Worm (Caenorhabditis elegans): Measurements from ENCODE around the gene ndab-2.

Gene ndab-2

DNA sequence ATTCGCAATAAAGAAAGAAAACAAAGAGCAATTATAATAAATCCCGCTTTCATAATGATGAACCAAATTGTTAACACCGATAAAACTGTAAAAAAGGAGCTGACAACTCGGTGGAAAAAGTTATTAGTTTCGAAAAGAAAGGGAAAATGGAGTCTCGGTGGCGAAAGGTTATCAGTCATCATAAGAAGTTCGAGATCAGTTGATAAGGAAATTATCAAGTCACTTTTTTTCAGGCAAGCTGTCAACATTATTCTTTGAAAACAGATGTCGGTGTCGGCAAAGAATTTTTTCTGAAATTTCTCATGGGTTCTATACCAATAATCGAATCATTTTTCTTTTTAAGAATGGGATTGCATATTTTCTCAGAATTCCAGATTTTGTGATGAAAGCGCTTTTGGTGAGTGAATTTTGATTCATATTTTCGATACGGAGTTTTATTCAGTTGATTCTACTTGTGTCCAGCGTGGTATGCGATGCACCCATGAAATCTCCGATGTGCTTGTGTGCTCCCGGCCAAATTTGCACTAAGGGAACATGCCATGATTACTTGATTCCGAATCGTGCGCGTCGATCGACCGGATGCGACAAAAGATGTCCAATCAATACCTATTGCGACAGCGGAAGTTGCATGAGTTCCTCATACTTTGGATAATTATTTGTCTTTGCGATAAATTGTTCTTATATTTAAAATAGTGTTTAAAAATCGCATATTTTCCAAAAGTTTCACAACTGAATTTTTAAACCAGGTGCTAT lies 7.9 kb downstream of the ndab-2 start, which contains the start of the genes F37C12.21 and F37C12.10:
Gene F37C12.21, plus strand, starts transcription at position 58 of the 753 bp plus-strand sequence.
Gene F37C12.10, minus strand, starts transcription at position 85 of the 753 bp plus-strand sequence.
- peak; percentile 57; the same call in 1 of the 2 replicates for TF ChIP-seq nhr-41 (GFP tag; IDR thresholded peaks at IDR 0.05)
- no peak for TF ChIP-seq duxl-1 (tag; optimal IDR thresholded peaks at IDR 0.05; ENCODE audit: poor library complexity)
- TF ChIP-seq mes-2 (tag; optimal IDR thresholded peaks at IDR 0.05; ENCODE audit: poor library complexity, severe bottlenecking) = peak; percentile 42
- TF ChIP-seq pqm-1 (tag; optimal IDR thresholded peaks at IDR 0.05) = peak; percentile 43
- TF ChIP-seq F44E2.7 (GFP tag; IDR thresholded peaks at IDR 0.05) = no peak
- TF ChIP-seq hlh-30 (tag; optimal IDR thresholded peaks at IDR 0.05; ENCODE audit: insufficient read depth) = peak; percentile 13
- peak; percentile 7 for TF ChIP-seq nhr-102 (tag; optimal IDR thresholded peaks at IDR 0.05)
- TF ChIP-seq nhr-28 (tag; optimal IDR thresholded peaks at IDR 0.05) = peak; percentile 62
- TF ChIP-seq aha-1 (tag) = no peak
- peak in 1 of 2 experiments; percentile 23 for TF ChIP-seq lsy-2 (tag; optimal IDR thresholded peaks at IDR 0.05)
- TF ChIP-seq ceh-44 (GFP tag; IDR thresholded peaks at IDR 0.05) = no peak
- peak; percentile 43 for TF ChIP-seq dmd-6 (GFP tag; IDR thresholded peaks at IDR 0.05)
- TF ChIP-seq dve-1 (tag; optimal IDR thresholded peaks at IDR 0.05; ENCODE audit: insufficient read depth) = peak; percentile 50
- TF ChIP-seq ztf-7 (tag; optimal IDR thresholded peaks at IDR 0.05) = no peak
- TF ChIP-seq lin-38 (GFP tag; IDR thresholded peaks at IDR 0.05) = peak; percentile 41
- TF ChIP-seq daf-16 (GFP tag; optimal IDR thresholded peaks at IDR 0.05) = no peak
- peak; percentile 81 for TF ChIP-seq daf-16 (tag; optimal IDR thresholded peaks at IDR 0.05)
- TF ChIP-seq hlh-11 (tag; optimal IDR thresholded peaks at IDR 0.05) = peak; percentile 67
- peak; percentile 27 for TF ChIP-seq nhr-77 (tag; optimal IDR thresholded peaks at IDR 0.05)

DNA sequence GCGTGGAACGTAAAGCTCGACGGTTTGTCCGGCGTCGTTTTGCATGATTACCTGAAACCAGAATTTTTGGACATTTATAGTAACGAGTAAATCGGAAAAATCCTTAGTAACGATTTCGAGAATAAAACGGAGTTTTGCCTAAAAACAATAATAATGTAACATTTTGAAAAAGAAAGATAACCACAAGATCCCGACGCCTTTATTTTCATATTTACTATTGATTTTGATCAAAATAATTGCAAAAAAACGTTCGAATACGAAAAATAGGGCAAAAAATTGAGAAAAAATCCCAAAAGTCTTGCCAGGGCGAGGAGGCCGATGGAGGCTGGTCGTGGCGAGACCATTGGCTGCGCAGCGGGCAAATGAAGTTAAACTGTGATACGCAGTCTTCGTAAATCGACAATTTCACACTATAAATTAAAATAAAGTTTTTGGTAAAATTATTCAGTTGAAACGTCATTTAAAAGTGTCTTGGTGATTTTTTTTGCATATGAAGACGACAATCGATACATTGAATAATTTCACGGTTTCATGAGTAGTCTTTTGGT lies 9.1 kb downstream of the ndab-2 start, which contains the start of gene rps-21:
Gene rps-21, minus strand, starts transcription at position 51 of the 548 bp plus-strand sequence.
- TF ChIP-seq set-16 (GFP tag; IDR thresholded peaks at IDR 0.05) = no peak; the same call in 1 of the 2 replicates
- TF ChIP-seq F37D6.2 (tag; optimal IDR thresholded peaks at IDR 0.05) = peak; percentile 39
- no peak for TF ChIP-seq F44E2.7 (GFP tag; IDR thresholded peaks at IDR 0.05)
- TF ChIP-seq dve-1 (tag; optimal IDR thresholded peaks at IDR 0.05; ENCODE audit: insufficient read depth) = peak; percentile 82
- TF ChIP-seq nhr-111 (GFP tag; optimal IDR thresholded peaks at IDR 0.05) = no peak
- no peak for TF ChIP-seq nhr-10 (tag; optimal IDR thresholded peaks at IDR 0.05)
- no peak for TF ChIP-seq tag-97 (GFP tag; IDR thresholded peaks at IDR 0.05)
- TF ChIP-seq nhr-42 (GFP tag; IDR thresholded peaks at IDR 0.05) = no peak
- TF ChIP-seq T20F7.1 (GFP tag; optimal IDR thresholded peaks at IDR 0.05) = peak; percentile 78
- TF ChIP-seq pqm-1 (tag; optimal IDR thresholded peaks at IDR 0.05) = peak; percentile 21
- no peak for TF ChIP-seq ceh-28 (tag; optimal IDR thresholded peaks at IDR 0.05)
- peak; percentile 91 for TF ChIP-seq nhr-11 (tag; optimal IDR thresholded peaks at IDR 0.05)
- no peak for TF ChIP-seq lin-29 (GFP tag; IDR thresholded peaks at IDR 0.05)
- peak; percentile 82 for TF ChIP-seq dpl-1 (GFP tag; optimal IDR thresholded peaks at IDR 0.05)
- TF ChIP-seq duxl-1 (tag; optimal IDR thresholded peaks at IDR 0.05; ENCODE audit: poor library complexity) = no peak
- TF ChIP-seq snpc-1.2 (GFP tag; IDR thresholded peaks at IDR 0.05) = no peak
- TF ChIP-seq zip-11 (GFP tag; IDR thresholded peaks at IDR 0.05) = no peak
- peak; percentile 82 for TF ChIP-seq mep-1 (tag; optimal IDR thresholded peaks at IDR 0.05)
- no peak for TF ChIP-seq lir-3 (tag; optimal IDR thresholded peaks at IDR 0.05)
- TF ChIP-seq ZK337.2 (GFP tag; IDR thresholded peaks at IDR 0.05) = no peak
- no peak for TF ChIP-seq attf-4 (tag; optimal IDR thresholded peaks at IDR 0.05)
- TF ChIP-seq ztf-11 (tag; optimal IDR thresholded peaks at IDR 0.05) = no peak
- TF ChIP-seq ceh-62 (tag; optimal IDR thresholded peaks at IDR 0.05) = no peak
- TF ChIP-seq sdz-12 (GFP tag; optimal IDR thresholded peaks at IDR 0.05) = no peak
- no peak for TF ChIP-seq jun-1 (tag; optimal IDR thresholded peaks at IDR 0.05)
- TF ChIP-seq F49E8.2 (tag; optimal IDR thresholded peaks at IDR 0.05; ENCODE audit: borderline replicate concordance) = no peak
- no peak for TF ChIP-seq Y5F2A.4 (GFP tag; optimal IDR thresholded peaks at IDR 0.05)
- no peak for TF ChIP-seq Y48G9A.11 (GFP tag; IDR thresholded peaks at IDR 0.05)
- peak in 1 of 2 experiments; percentile 52 for TF ChIP-seq ZK546.5 (tag; optimal IDR thresholded peaks at IDR 0.05)
- TF ChIP-seq mxl-3 (GFP tag; optimal IDR thresholded peaks at IDR 0.05) = no peak
- TF ChIP-seq egl-27 (tag; optimal IDR thresholded peaks at IDR 0.05) = no peak
- peak; percentile 48; the same call in 1 of the 2 replicates for TF ChIP-seq ceh-20 (GFP tag; IDR thresholded peaks at IDR 0.05)
- TF ChIP-seq daf-16 (GFP tag; optimal IDR thresholded peaks at IDR 0.05) = no peak
- TF ChIP-seq daf-16 (tag; optimal IDR thresholded peaks at IDR 0.05) = peak; percentile 16

Data from whole organism, L4 larva.